Fruit fly (Drosophila melanogaster) whole organism, embryonic: ENCODE results near the gene CG14302.
A peak's percentile ranks its signal among the peaks of the same experiment; 100 is the strongest.

Experiments used
- Atf-2 ChIP-seq: fragments of 200-800 bp; sonication (Bioruptor generic); optimal IDR thresholded peaks from 2 replicates; lab custom pipeline; 2016; ENCODE audit warnings: missing biosample characterization, missing genetic modification characterization
- CG10565 ChIP-seq: fragments of 200-800 bp; sonication (Bioruptor generic); optimal IDR thresholded peaks from 3 replicates; lab custom pipeline; 2016; ENCODE audit warnings: missing biosample characterization, mild to moderate bottlenecking, missing genetic modification characterization
- CG10959 ChIP-seq: fragments of 200-800 bp; sonication (Bioruptor generic); IDR thresholded peaks from 2 replicates; pipeline ENCODE4 v1.3.6; 2022; ENCODE audit warnings: missing biosample characterization, missing genetic modification characterization
- CG11093 ChIP-seq: fragments of 200-800 bp; sonication (Bioruptor generic); IDR thresholded peaks from 3 replicates; pipeline ENCODE4 v1.3.6; 2022; ENCODE audit warnings: missing biosample characterization, missing genetic modification characterization
- CG11695 ChIP-seq: fragments of 200-800 bp; sonication (Bioruptor generic); IDR thresholded peaks from 3 replicates; pipeline ENCODE4 v1.3.6; 2022; ENCODE audit warnings: missing biosample characterization, missing genetic modification characterization
- CG12744 ChIP-seq: fragments of 200-800 bp; sonication (Bioruptor generic); optimal IDR thresholded peaks from 2 replicates; lab custom pipeline; 2016; ENCODE audit warnings: missing biosample characterization, missing genetic modification characterization
- CG13424 ChIP-seq: fragments of 200-800 bp; sonication (Bioruptor generic); optimal IDR thresholded peaks from 2 replicates; lab custom pipeline; 2019; ENCODE audit warnings: missing biosample characterization, mild to moderate bottlenecking, missing genetic modification characterization, moderate library complexity
- CG14050 ChIP-seq: fragments of 200-800 bp; sonication (Bioruptor generic); IDR thresholded peaks from 3 replicates; pipeline ENCODE4 v1.3.6; 2022; ENCODE audit warnings: missing biosample characterization, missing genetic modification characterization
- CG17361 ChIP-seq: fragments of 200-800 bp; sonication (Bioruptor generic); IDR thresholded peaks from 3 replicates; pipeline ENCODE4 v1.3.6; 2022; ENCODE audit warnings: missing biosample characterization, missing genetic modification characterization
- CG17829 ChIP-seq: fragments of 200-800 bp; optimal IDR thresholded peaks from 2 replicates; lab custom pipeline; 2019; ENCODE audit warnings: missing biosample characterization, mild to moderate bottlenecking, missing genetic modification characterization, moderate library complexity
- CG17912 ChIP-seq: fragments of 200-800 bp; sonication (Bioruptor generic); optimal IDR thresholded peaks from 2 replicates; lab custom pipeline; 2018; ENCODE audit warnings: missing biosample characterization, mild to moderate bottlenecking, missing genetic modification characterization
- CG18262 ChIP-seq: fragments of 200-800 bp; optimal IDR thresholded peaks from 3 replicates; lab custom pipeline; 2019; ENCODE audit warnings: missing biosample characterization, mild to moderate bottlenecking, missing genetic modification characterization, moderate library complexity
- CG2202 ChIP-seq: fragments of 200-800 bp; sonication (Bioruptor generic); optimal IDR thresholded peaks from 2 replicates; lab custom pipeline; 2018; ENCODE audit warnings: missing biosample characterization, mild to moderate bottlenecking, missing genetic modification characterization
- CG32532 ChIP-seq: fragments of 200-800 bp; sonication (Bioruptor generic); IDR thresholded peaks from 2 replicates; pipeline ENCODE4 v1.3.6; 2022; ENCODE audit warnings: missing biosample characterization, missing genetic modification characterization
- CG3281 ChIP-seq: fragments of 200-800 bp; sonication (Bioruptor generic); optimal IDR thresholded peaks from 3 replicates; lab custom pipeline; 2017; ENCODE audit warnings: missing biosample characterization, mild to moderate bottlenecking, missing genetic modification characterization
- CG5180 ChIP-seq: fragments of 200-800 bp; sonication (Bioruptor generic); optimal IDR thresholded peaks from 3 replicates; lab custom pipeline; 2017; ENCODE audit warnings: missing biosample characterization, missing genetic modification characterization, mild to moderate bottlenecking, moderate library complexity, missing genetic modification reagents
- CG6791 ChIP-seq: fragments of 200-800 bp; sonication (Bioruptor generic); IDR thresholded peaks from 3 replicates; pipeline ENCODE4 v1.3.6; 2022; ENCODE audit warnings: missing biosample characterization, missing genetic modification characterization; ENCODE audit not compliant: partially characterized antibody
- CG7271 ChIP-seq: fragments of 200-800 bp; sonication (Bioruptor generic); optimal IDR thresholded peaks from 2 replicates; lab custom pipeline; 2018; ENCODE audit warnings: missing biosample characterization, mild to moderate bottlenecking, missing genetic modification characterization, moderate library complexity
- CG7745 ChIP-seq: fragments of 200-800 bp; sonication (Bioruptor generic); optimal IDR thresholded peaks from 2 replicates; lab custom pipeline; 2018; ENCODE audit warnings: missing biosample characterization, mild to moderate bottlenecking, missing genetic modification characterization, moderate library complexity
- CG8478 ChIP-seq: fragments of >200 bp; optimal IDR thresholded peaks from 2 replicates; lab custom pipeline; 2018
- CG9727 ChIP-seq: fragments of 200-800 bp; sonication (Bioruptor generic); optimal IDR thresholded peaks from 3 replicates; lab custom pipeline; 2017; ENCODE audit warnings: missing biosample characterization, mild to moderate bottlenecking, missing genetic modification characterization
- CTCF ChIP-seq: fragments of 200-800 bp; sonication (Bioruptor generic); optimal IDR thresholded peaks from 2 replicates; lab custom pipeline; 2017; ENCODE audit warnings: missing biosample characterization, mild to moderate bottlenecking, missing genetic modification characterization, moderate library complexity
- D19A ChIP-seq: fragments of 200-800 bp; optimal IDR thresholded peaks from 3 replicates; lab custom pipeline; 2019; ENCODE audit warnings: missing biosample characterization, mild to moderate bottlenecking, missing genetic modification characterization, moderate library complexity
- E2f2 ChIP-seq: fragments of 200-800 bp; sonication (Bioruptor generic); IDR thresholded peaks from 2 replicates; pipeline ENCODE4 v1.3.6; 2022; ENCODE audit warnings: missing biosample characterization, missing genetic modification characterization
- ERR ChIP-seq: fragments of 200-800 bp; sonication (Bioruptor generic); optimal IDR thresholded peaks from 2 replicates; lab custom pipeline; 2016; ENCODE audit warnings: missing biosample characterization, missing genetic modification characterization
- Kr ChIP-seq: fragments of 200-800 bp; sonication (Bioruptor generic); optimal IDR thresholded peaks from 2 replicates; lab custom pipeline; 2017; ENCODE audit warnings: missing biosample characterization, mild to moderate bottlenecking, missing genetic modification characterization
- Lim3 ChIP-seq: fragments of 200-800 bp; sonication (Bioruptor generic); IDR thresholded peaks from 2 replicates; pipeline ENCODE4 v1.3.6; 2022; ENCODE audit warnings: missing biosample characterization, missing genetic modification characterization
- PHDP ChIP-seq: fragments of 200-800 bp; sonication (Bioruptor generic); optimal IDR thresholded peaks from 3 replicates; lab custom pipeline; 2018; ENCODE audit warnings: missing biosample characterization, mild to moderate bottlenecking, missing genetic modification characterization, moderate library complexity
- Ravus ChIP-seq: fragments of 200-800 bp; sonication (Bioruptor generic); IDR thresholded peaks from 2 replicates; pipeline ENCODE4 v1.3.6; 2022; ENCODE audit warnings: missing biosample characterization, missing genetic modification characterization
- Sin3A ChIP-seq: fragments of >200 bp; optimal IDR thresholded peaks from 2 replicates; lab custom pipeline; 2018
- Six4 ChIP-seq: fragments of 200-800 bp; sonication (Bioruptor generic); optimal IDR thresholded peaks from 2 replicates; lab custom pipeline; 2016; ENCODE audit warnings: missing biosample characterization, missing genetic modification characterization
- Sox100B ChIP-seq: fragments of 200-800 bp; sonication (Bioruptor generic); optimal IDR thresholded peaks from 3 replicates; lab custom pipeline; 2018; ENCODE audit warnings: missing biosample characterization, mild to moderate bottlenecking, missing genetic modification characterization
- Ssrp ChIP-seq: fragments of 200-800 bp; sonication (Bioruptor generic); optimal IDR thresholded peaks from 2 replicates; lab custom pipeline; 2018; ENCODE audit warnings: missing biosample characterization, mild to moderate bottlenecking, missing genetic modification characterization, moderate library complexity
- abd-A ChIP-seq: fragments of 200-800 bp; sonication (Bioruptor generic); optimal IDR thresholded peaks from 3 replicates; lab custom pipeline; 2019; ENCODE audit warnings: missing biosample characterization, mild to moderate bottlenecking, missing genetic modification characterization, moderate library complexity
- bcd ChIP-seq: fragments of 200-800 bp; sonication (Bioruptor generic); optimal IDR thresholded peaks from 2 replicates; lab custom pipeline; 2017; ENCODE audit warnings: missing biosample characterization, mild to moderate bottlenecking, missing genetic modification characterization
- bowl ChIP-seq: fragments of 200-800 bp; sonication (Bioruptor generic); IDR thresholded peaks from 2 replicates; pipeline ENCODE4 v1.3.6; 2022; ENCODE audit warnings: missing biosample characterization, missing genetic modification characterization
- dan ChIP-seq: fragments of 200-800 bp; sonication (Bioruptor generic); IDR thresholded peaks from 2 replicates; pipeline ENCODE4 v1.3.6; 2022; ENCODE audit warnings: missing biosample characterization, missing genetic modification characterization
- dmrt11E ChIP-seq: fragments of 200-800 bp; sonication (Bioruptor generic); optimal IDR thresholded peaks from 3 replicates; lab custom pipeline; 2018; ENCODE audit warnings: missing biosample characterization, mild to moderate bottlenecking, missing genetic modification characterization, moderate library complexity
- en ChIP-seq: fragments of 200-800 bp; sonication (Bioruptor generic); optimal IDR thresholded peaks from 2 replicates; lab custom pipeline; 2016; ENCODE audit warnings: missing biosample characterization, missing genetic modification characterization
- fd64A ChIP-seq: fragments of 200-800 bp; sonication (Bioruptor generic); optimal IDR thresholded peaks from 3 replicates; lab custom pipeline; 2018; ENCODE audit warnings: missing biosample characterization, mild to moderate bottlenecking, missing genetic modification characterization
- ftz-f1 ChIP-seq: fragments of 200-800 bp; sonication (Bioruptor generic); optimal IDR thresholded peaks from 2 replicates; lab custom pipeline; 2016; ENCODE audit warnings: missing biosample characterization, missing genetic modification characterization
- grau ChIP-seq: fragments of 200-800 bp; optimal IDR thresholded peaks from 3 replicates; lab custom pipeline; 2019; ENCODE audit warnings: missing biosample characterization, mild to moderate bottlenecking, missing genetic modification characterization, moderate library complexity
- hb ChIP-seq: fragments of 200-800 bp; sonication (Bioruptor generic); IDR thresholded peaks from 3 replicates; pipeline ENCODE4 v1.3.6; 2022; ENCODE audit warnings: missing biosample characterization, missing genetic modification characterization; ENCODE audit not compliant: partially characterized antibody
- lov ChIP-seq, 2 experiments: fragments of 200-800 bp in 1 of 2; fragments of >200 bp in 1 of 2; sonication (Bioruptor generic) in 1 of 2; IDR thresholded peaks in 1 of 2; optimal IDR thresholded peaks in 1 of 2; 2 replicates in 1 of 2; 3 replicates in 1 of 2; pipeline versions ENCODE4 v1.3.6 to Lab custom; 2017 to 2022; ENCODE audit warnings: missing biosample characterization in 1 of 2, missing genetic modification characterization in 1 of 2
- nau ChIP-seq: fragments of 200-800 bp; sonication (Bioruptor generic); optimal IDR thresholded peaks from 3 replicates; lab custom pipeline; 2017; ENCODE audit warnings: missing biosample characterization, mild to moderate bottlenecking, missing genetic modification characterization, missing genetic modification reagents
- onecut ChIP-seq: fragments of 200-800 bp; sonication (Bioruptor generic); IDR thresholded peaks from 2 replicates; pipeline ENCODE4 v1.3.6; 2022; ENCODE audit warnings: missing biosample characterization, missing genetic modification characterization
- pzg ChIP-seq: fragments of 200-800 bp; sonication (Bioruptor generic); optimal IDR thresholded peaks from 3 replicates; lab custom pipeline; 2018; ENCODE audit warnings: missing biosample characterization, mild to moderate bottlenecking, missing genetic modification characterization, moderate library complexity
- slou ChIP-seq: fragments of 200-800 bp; sonication (Bioruptor generic); optimal IDR thresholded peaks from 3 replicates; lab custom pipeline; 2016; ENCODE audit warnings: missing biosample characterization, missing genetic modification characterization
- tin ChIP-seq: fragments of 200-800 bp; sonication (Bioruptor generic); optimal IDR thresholded peaks from 3 replicates; lab custom pipeline; 2016; ENCODE audit warnings: missing biosample characterization, missing genetic modification characterization
- yki ChIP-seq: fragments of >200 bp; optimal IDR thresholded peaks from 3 replicates; lab custom pipeline; 2018

The CG14302 gene

dm6 chr3R:18741027-18741843 lies 8.8 kb downstream of the CG14302 start (continued):
- TF ChIP-seq Six4 (GFP tag; lab: Kevin White, UChicago) (peak; percentile 96), dmrt11E (tag; lab: Kevin White, UChicago) (peak; percentile 88), lov (optimal IDR thresholded peaks at IDR 0.05; lab: Kevin White, UChicago) (no peak), lov (GFP tag; IDR thresholded peaks at IDR 0.05; lab: Robert Waterston, UW) (peak; percentile 93), CG6791 (0 out of 3 replicates have a peak, but pooled peaks have one; percentile 7), CG7745 (peak; percentile 6), CTCF (peak; percentile 64), CG17829 (peak; percentile 96), pzg (GFP tag; lab: Kevin White, UChicago) (peak; percentile 14), PHDP (tag; lab: Kevin White, UChicago) (peak; percentile 97), CG12744 (peak; percentile 88), Ssrp (tag; lab: Kevin White, UChicago) (peak; percentile 96), bowl (GFP tag; lab: Robert Waterston, UW) (peak; percentile 92), CG7271 (tag; lab: Kevin White, UChicago) (peak; percentile 82), Sin3A (lab: Kevin White, UChicago) (no peak), slou (GFP tag; lab: Kevin White, UChicago) (peak; percentile 89), yki (lab: Kevin White, UChicago) (no peak), CG17361 (GFP tag; lab: Robert Waterston, UW) (peak; percentile 97), grau (peak; percentile 96), CG14050 (GFP tag; lab: Robert Waterston, UW) (peak; percentile 96), Ravus (GFP tag; lab: Robert Waterston, UW) (peak; percentile 87), abd-A (tag; lab: Kevin White, UChicago) (peak; percentile 87), Lim3 (GFP tag; lab: Robert Waterston, UW) (peak; percentile 81), CG13424 (tag; lab: Kevin White, UChicago) (peak; percentile 96), CG3281 (GFP tag; lab: Kevin White, UChicago) (peak; percentile 98), ERR (peak; percentile 60), dan (peak; percentile 68; the same call in 1 of the 2 replicates), CG18262 (tag; lab: Kevin White, UChicago) (peak; percentile 97), D19A (peak; percentile 96), Atf-2 (peak; percentile 75), CG10959 (peak; percentile 92), CG11695 (peak; percentile 96), CG10565 (GFP tag; lab: Kevin White, UChicago) (peak; percentile 74), en (GFP tag; lab: Kevin White, UChicago) (peak; percentile 48), bcd (GFP tag; lab: Kevin White, UChicago) (peak; percentile 97), onecut (peak; percentile 91), E2f2 (peak; percentile 81), CG32532 (peak; percentile 98), tin (GFP tag; lab: Kevin White, UChicago) (peak; percentile 96), CG17912 (GFP tag; lab: Kevin White, UChicago) (peak; percentile 66), hb (GFP tag; lab: Robert Waterston, UW) (no peak), fd64A (GFP tag; lab: Kevin White, UChicago) (peak; percentile 94), Kr (GFP tag; lab: Kevin White, UChicago) (no peak), CG2202 (tag; lab: Kevin White, UChicago) (peak; percentile 91), CG5180 (GFP tag; lab: Kevin White, UChicago) (peak; percentile 87), CG11093 (GFP tag; lab: Robert Waterston, UW) (peak; percentile 93), ftz-f1 (GFP tag; lab: Kevin White, UChicago) (peak; percentile 43), nau (GFP tag; lab: Kevin White, UChicago) (peak; percentile 94), CG8478 (lab: Kevin White, UChicago) (no peak), CG9727 (GFP tag; lab: Kevin White, UChicago) (peak; percentile 96), Sox100B (GFP tag; lab: Kevin White, UChicago) (peak; percentile 96)
